Fruit fly (Drosophila melanogaster): ENCODE data around the gene Boh2.

Gene Boh2

dm6 chr2L:11169904-11170303 lies 8.9 kb upstream of the Boh2 start (continued):
- TF ChIP-seq PHDP (tag; optimal IDR thresholded peaks at IDR 0.05), result no peak
- no peak for TF ChIP-seq CG3838 (GFP tag; optimal IDR thresholded peaks at IDR 0.05)
- TF ChIP-seq Nf-YC (tag; optimal IDR thresholded peaks at IDR 0.05), result no peak
- no peak for TF ChIP-seq E2f1 (GFP tag; IDR thresholded peaks at IDR 0.05)
- TF ChIP-seq tin (GFP tag; optimal IDR thresholded peaks at IDR 0.05), result no peak
- TF ChIP-seq CG2889 (GFP tag; IDR thresholded peaks at IDR 0.05), result no peak
- no peak for TF ChIP-seq CG6813 (GFP tag; optimal IDR thresholded peaks at IDR 0.05)
- TF ChIP-seq Hr51 (GFP tag; optimal IDR thresholded peaks at IDR 0.05), result peak in 1 of 2 experiments; percentile 21
- TF ChIP-seq odd (GFP tag; optimal IDR thresholded peaks at IDR 0.05), result no peak
- TF ChIP-seq maf-S (GFP tag; optimal IDR thresholded peaks at IDR 0.05), result no peak
- TF ChIP-seq ATbp (GFP tag; optimal IDR thresholded peaks at IDR 0.05), result no peak
- TF ChIP-seq CG7928 (GFP tag; optimal IDR thresholded peaks at IDR 0.05), result no peak
- no peak for TF ChIP-seq cwo (GFP tag; optimal IDR thresholded peaks at IDR 0.05)
- TF ChIP-seq NC2β (GFP tag; optimal IDR thresholded peaks at IDR 0.05), result no peak
- no peak for TF ChIP-seq CG18764 (GFP tag; optimal IDR thresholded peaks at IDR 0.05)
- peak; percentile 58 for TF ChIP-seq row (GFP tag; IDR thresholded peaks at IDR 0.05)
- no peak for TF ChIP-seq CG11247 (GFP tag; IDR thresholded peaks at IDR 0.05)
- peak; percentile 3 for TF ChIP-seq Sox102F (GFP tag; optimal IDR thresholded peaks at IDR 0.05)
- TF ChIP-seq Abd-B (GFP tag; optimal IDR thresholded peaks at IDR 0.05), result no peak
- TF ChIP-seq gfzf (GFP tag; optimal IDR thresholded peaks at IDR 0.05), result no peak
- no peak for TF ChIP-seq CG13894 (tag; optimal IDR thresholded peaks at IDR 0.05)
- TF ChIP-seq p53 (GFP tag; optimal IDR thresholded peaks at IDR 0.05), result no peak
- no peak for TF ChIP-seq CG30020 (tag; optimal IDR thresholded peaks at IDR 0.05)
- no peak for TF ChIP-seq CG16779 (GFP tag; IDR thresholded peaks at IDR 0.05)
- no peak for TF ChIP-seq CG12391 (tag; optimal IDR thresholded peaks at IDR 0.05)
- TF ChIP-seq CG1792 (GFP tag; optimal IDR thresholded peaks at IDR 0.05), result no peak
- TF ChIP-seq mam (GFP tag; optimal IDR thresholded peaks at IDR 0.05), result no peak
- TF ChIP-seq Rfx (GFP tag; IDR thresholded peaks at IDR 0.05), result peak; percentile 31; the same call in 1 of the 2 replicates
- TF ChIP-seq CG8281 (tag; optimal IDR thresholded peaks at IDR 0.05), result no peak
- TF ChIP-seq CG10979 (tag; optimal IDR thresholded peaks at IDR 0.05), result no peak
- TF ChIP-seq CG12071 (GFP tag; optimal IDR thresholded peaks at IDR 0.05), result no peak
- TF ChIP-seq Dip3 (GFP tag; optimal IDR thresholded peaks at IDR 0.05), result no peak
- TF ChIP-seq CG4404 (GFP tag; IDR thresholded peaks at IDR 0.05), result no peak
- no peak for TF ChIP-seq CG3726 (GFP tag; IDR thresholded peaks at IDR 0.05)
- no peak for TF ChIP-seq CG30431 (GFP tag; optimal IDR thresholded peaks at IDR 0.05)
- TF ChIP-seq ab (GFP tag; optimal IDR thresholded peaks at IDR 0.05), result no peak
- TF ChIP-seq CG11456 (GFP tag; IDR thresholded peaks at IDR 0.05), result peak; percentile 30; the same call in 1 of the 3 replicates
- TF ChIP-seq Xbp1 (GFP tag; optimal IDR thresholded peaks at IDR 0.05), result no peak
- TF ChIP-seq ham (GFP tag; IDR thresholded peaks at IDR 0.05), result no peak
- peak; percentile 0 for TF ChIP-seq CG10543 (GFP tag; optimal IDR thresholded peaks at IDR 0.05)
- TF ChIP-seq CG9817 (tag; optimal IDR thresholded peaks at IDR 0.05), result peak; percentile 14
- TF ChIP-seq pb (GFP tag; optimal IDR thresholded peaks at IDR 0.05), result no peak
- TF ChIP-seq Pdp1 (GFP tag; optimal IDR thresholded peaks at IDR 0.05), result no peak
- TF ChIP-seq CG17912 (GFP tag; optimal IDR thresholded peaks at IDR 0.05), result no peak
- TF ChIP-seq CG9437 (GFP tag; optimal IDR thresholded peaks at IDR 0.05), result no peak
- no peak for TF ChIP-seq CG18262 (tag; optimal IDR thresholded peaks at IDR 0.05)
- no peak for TF ChIP-seq bigmax (GFP tag; optimal IDR thresholded peaks at IDR 0.05)
- TF ChIP-seq CG13424 (tag; optimal IDR thresholded peaks at IDR 0.05), result peak; percentile 24
- TF ChIP-seq Ravus (GFP tag; IDR thresholded peaks at IDR 0.05), result no peak
- no peak for TF ChIP-seq dimm (GFP tag; IDR thresholded peaks at IDR 0.05)
- no peak for TF ChIP-seq CG4820 (GFP tag; optimal IDR thresholded peaks at IDR 0.05)
- no peak for TF ChIP-seq Hr3 (GFP tag; optimal IDR thresholded peaks at IDR 0.05)

Measured in whole organism, embryonic.